Worm (Caenorhabditis elegans) whole organism, late embryonic: ENCODE data around the gene F31D4.2.
A peak's percentile ranks its signal among the peaks of the same experiment; 100 is the strongest.

Experiments used
- T23F11.4 ChIP-seq: fragments of 200-800 bp; sonication (Bioruptor generic); optimal IDR thresholded peaks from 2 replicates; lab custom pipeline; 2018; ENCODE audit warnings: mild to moderate bottlenecking, missing genetic modification characterization, missing compliant biosample characterization
- ahr-1 ChIP-seq: sonication (generic microtip); optimal IDR thresholded peaks from 2 replicates; lab custom pipeline; 2016; ENCODE audit warnings: missing genetic modification characterization, missing compliant biosample characterization
- ama-1 ChIP-seq: fragments of 150-350 bp; optimal IDR thresholded peaks from 2 replicates; lab custom pipeline; 2014
- ceh-18 ChIP-seq: sonication (generic microtip); optimal IDR thresholded peaks from 2 replicates; lab custom pipeline; 2016; ENCODE audit warnings: missing genetic modification characterization, missing compliant biosample characterization
- ceh-19 ChIP-seq: fragments of 200-800 bp; sonication (Bioruptor generic); optimal IDR thresholded peaks from 2 replicates; lab custom pipeline; 2018; ENCODE audit warnings: mild to moderate bottlenecking, missing genetic modification characterization, missing compliant biosample characterization
- ceh-2 ChIP-seq: sonication (generic microtip); optimal IDR thresholded peaks from 2 replicates; lab custom pipeline; 2016; ENCODE audit warnings: missing genotype, missing genetic modification characterization, missing compliant biosample characterization
- ceh-24 ChIP-seq: sonication (generic microtip); optimal IDR thresholded peaks from 2 replicates; lab custom pipeline; 2016; ENCODE audit warnings: mild to moderate bottlenecking, missing genetic modification characterization, missing compliant biosample characterization
- ceh-30 ChIP-seq: fragments of 150-350 bp; optimal IDR thresholded peaks from 2 replicates; lab custom pipeline; 2014; ENCODE audit warnings: missing biosample characterization, missing genetic modification characterization
- ceh-31 ChIP-seq: sonication (generic microtip); optimal IDR thresholded peaks from 2 replicates; lab custom pipeline; 2016; ENCODE audit warnings: missing genetic modification characterization, missing compliant biosample characterization
- ceh-48 ChIP-seq: sonication (generic microtip); optimal IDR thresholded peaks from 2 replicates; lab custom pipeline; 2016; ENCODE audit warnings: missing genetic modification characterization, inconsistent platforms, missing compliant biosample characterization
- ceh-6 ChIP-seq: fragments of 200-800 bp; sonication (Bioruptor generic); optimal IDR thresholded peaks from 2 replicates; lab custom pipeline; 2018; ENCODE audit warnings: mild to moderate bottlenecking, missing genetic modification characterization, missing compliant biosample characterization
- dmd-4 ChIP-seq: sonication (generic microtip); optimal IDR thresholded peaks from 2 replicates; lab custom pipeline; 2016; ENCODE audit warnings: borderline replicate concordance, missing genetic modification characterization, missing compliant biosample characterization
- dve-1 ChIP-seq: sonication (generic microtip); optimal IDR thresholded peaks from 2 replicates; lab custom pipeline; 2017; ENCODE audit warnings: antibody characterized with exemption, mild to moderate bottlenecking, missing genetic modification characterization, missing compliant biosample characterization
- elt-2 ChIP-seq: sonication (generic microtip); optimal IDR thresholded peaks from 2 replicates; lab custom pipeline; 2016; ENCODE audit warnings: missing genetic modification reagents, missing genetic modification characterization, missing compliant biosample characterization
- ets-4 ChIP-seq: sonication (generic microtip); optimal IDR thresholded peaks from 2 replicates; lab custom pipeline; 2016; ENCODE audit warnings: missing genetic modification characterization, missing compliant biosample characterization
- eyg-1 ChIP-seq: sonication (generic microtip); optimal IDR thresholded peaks from 2 replicates; lab custom pipeline; 2016; ENCODE audit warnings: missing genotype, missing genetic modification characterization, missing compliant biosample characterization
- fax-1 ChIP-seq: sonication (generic microtip); optimal IDR thresholded peaks from 2 replicates; lab custom pipeline; 2016; ENCODE audit warnings: missing genotype, missing genetic modification characterization, missing compliant biosample characterization
- fkh-10 ChIP-seq: fragments of 150-350 bp; optimal IDR thresholded peaks from 2 replicates; lab custom pipeline; 2014; ENCODE audit warnings: missing biosample characterization, missing genetic modification reagents, missing genetic modification characterization
- gmeb-2 ChIP-seq: sonication (generic microtip); optimal IDR thresholded peaks from 2 replicates; lab custom pipeline; 2016; ENCODE audit warnings: missing genetic modification characterization, inconsistent platforms, missing compliant biosample characterization
- hlh-30 ChIP-seq: sonication (generic microtip); optimal IDR thresholded peaks from 2 replicates; lab custom pipeline; 2017; ENCODE audit warnings: antibody characterized with exemption, missing genetic modification characterization, missing compliant biosample characterization; ENCODE audit not compliant: insufficient read depth
- hlh-8 ChIP-seq: sonication (generic microtip); optimal IDR thresholded peaks from 2 replicates; lab custom pipeline; 2016; ENCODE audit warnings: missing genotype, missing genetic modification characterization, missing compliant biosample characterization
- lim-6 ChIP-seq: sonication (generic microtip); optimal IDR thresholded peaks from 2 replicates; lab custom pipeline; 2016; ENCODE audit warnings: missing genetic modification characterization, missing compliant biosample characterization
- nfya-1 ChIP-seq: sonication (generic microtip); optimal IDR thresholded peaks from 2 replicates; lab custom pipeline; 2017; ENCODE audit warnings: missing genetic modification characterization, mild to moderate bottlenecking, missing compliant biosample characterization, antibody characterized with exemption, moderate library complexity
- pat-9 ChIP-seq: fragments of 200-800 bp; sonication (Bioruptor generic); optimal IDR thresholded peaks from 2 replicates; lab custom pipeline; 2018; ENCODE audit warnings: mild to moderate bottlenecking, missing genetic modification characterization, moderate library complexity, missing compliant biosample characterization
- pha-2 ChIP-seq: sonication (generic microtip); optimal IDR thresholded peaks from 2 replicates; lab custom pipeline; 2017; ENCODE audit warnings: mild to moderate bottlenecking, missing genetic modification characterization, missing compliant biosample characterization
- pha-4 ChIP-seq: fragments of 150-350 bp; optimal IDR thresholded peaks from 2 replicates; lab custom pipeline; 2018; ENCODE audit warnings: missing biosample characterization, missing genetic modification reagents, missing genetic modification characterization
- ref-2 ChIP-seq: sonication (generic microtip); optimal IDR thresholded peaks from 2 replicates; lab custom pipeline; 2016; ENCODE audit warnings: missing genetic modification characterization, missing compliant biosample characterization
- rnt-1 ChIP-seq: sonication (generic microtip); optimal IDR thresholded peaks from 2 replicates; lab custom pipeline; 2016; ENCODE audit warnings: missing genetic modification characterization, missing compliant biosample characterization
- sdc-2 ChIP-seq: sonication (generic microtip); optimal IDR thresholded peaks from 2 replicates; lab custom pipeline; 2016; ENCODE audit warnings: missing genotype, missing genetic modification characterization, missing compliant biosample characterization
- sox-4 ChIP-seq: sonication (generic microtip); optimal IDR thresholded peaks from 2 replicates; lab custom pipeline; 2017; ENCODE audit warnings: mild to moderate bottlenecking, missing genetic modification characterization, inconsistent platforms, missing compliant biosample characterization
- tbx-2 ChIP-seq: sonication (generic microtip); optimal IDR thresholded peaks from 2 replicates; lab custom pipeline; 2016; ENCODE audit warnings: missing genetic modification characterization, missing compliant biosample characterization
- ttx-3 ChIP-seq: sonication (generic microtip); optimal IDR thresholded peaks from 2 replicates; lab custom pipeline; 2016; ENCODE audit warnings: missing genetic modification reagents, missing genetic modification characterization, missing compliant biosample characterization
- unc-42 ChIP-seq: sonication (generic microtip); optimal IDR thresholded peaks from 2 replicates; lab custom pipeline; 2016; ENCODE audit warnings: missing genotype, missing genetic modification characterization, missing compliant biosample characterization
- unc-55 ChIP-seq: sonication (generic microtip); optimal IDR thresholded peaks from 2 replicates; lab custom pipeline; 2017; ENCODE audit warnings: missing biosample characterization, missing genetic modification reagents, missing genetic modification characterization
- unc-86 ChIP-seq: sonication (generic microtip); optimal IDR thresholded peaks from 2 replicates; lab custom pipeline; 2016; ENCODE audit warnings: missing genetic modification characterization, missing compliant biosample characterization
- zip-5 ChIP-seq: sonication (generic microtip); optimal IDR thresholded peaks from 2 replicates; lab custom pipeline; 2016; ENCODE audit warnings: missing genetic modification characterization, missing compliant biosample characterization
- ztf-16 ChIP-seq: sonication (generic microtip); optimal IDR thresholded peaks from 2 replicates; lab custom pipeline; 2017; ENCODE audit warnings: missing genetic modification characterization, missing compliant biosample characterization

The F31D4.2 gene

DNA sequence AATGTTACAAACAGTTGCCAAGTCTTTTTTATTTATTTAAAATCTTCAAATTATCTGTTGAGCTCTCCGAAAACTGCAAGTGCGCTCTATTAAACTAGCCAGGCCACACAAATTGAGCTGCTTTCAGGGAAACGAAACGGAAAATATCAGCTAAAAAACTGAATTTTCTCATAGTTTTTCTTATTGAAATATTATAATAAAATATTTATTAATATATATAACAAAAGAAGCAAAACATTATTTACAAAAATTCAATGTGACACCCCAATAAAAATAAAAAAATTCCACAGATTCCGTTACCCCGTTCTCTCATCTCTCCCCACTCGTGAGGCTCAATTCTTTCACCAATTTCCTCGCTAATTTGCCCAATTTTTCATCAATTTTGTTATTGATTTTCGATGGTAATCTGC lies 12.8 kb downstream of the F31D4.2 start (continued):
- TF ChIP-seq ets-4 (peak; percentile 43), sdc-2 (tag; lab: Kevin White, UChicago) (no peak), ref-2 (tag; lab: Kevin White, UChicago) (no peak), ceh-30 (tag; lab: Kevin White, UChicago) (no peak), pat-9 (tag; lab: Kevin White, UChicago) (no peak), zip-5 (tag; lab: Kevin White, UChicago) (peak; percentile 87), unc-86 (tag; lab: Kevin White, UChicago) (peak; percentile 55), ceh-2 (tag; lab: Kevin White, UChicago) (no peak), ttx-3 (peak; percentile 61), pha-2 (peak; percentile 75), hlh-8 (peak; percentile 58), fax-1 (peak; percentile 6), ahr-1 (tag; lab: Kevin White, UChicago) (peak; percentile 69), ama-1 (lab: Kevin White, UChicago) (no peak)
- TF ChIP-seq, all 69 proteins: peak for 20

DNA sequence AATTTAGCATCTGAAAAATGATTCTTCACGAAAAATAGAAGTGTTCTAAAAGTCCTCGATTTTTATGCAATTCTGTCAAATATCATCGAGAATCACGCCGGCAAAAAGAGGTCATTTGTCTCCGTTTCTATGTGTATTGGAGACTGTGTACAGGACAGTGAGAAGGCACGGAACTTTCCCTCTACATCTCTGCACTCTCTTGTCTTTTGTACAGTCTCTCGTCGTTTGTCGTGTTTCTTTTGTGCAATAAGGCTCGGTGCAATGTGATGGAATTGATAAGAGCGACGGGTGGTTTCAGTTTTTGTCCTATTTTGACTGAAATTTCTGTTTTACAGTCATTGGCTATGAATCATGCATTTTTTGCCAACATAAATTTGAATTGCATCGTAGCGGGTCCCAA lies 13.5 kb downstream of the F31D4.2 start:
- TF ChIP-seq sox-4 (no peak), elt-2 (tag; lab: Kevin White, UChicago) (peak; percentile 18)

DNA sequence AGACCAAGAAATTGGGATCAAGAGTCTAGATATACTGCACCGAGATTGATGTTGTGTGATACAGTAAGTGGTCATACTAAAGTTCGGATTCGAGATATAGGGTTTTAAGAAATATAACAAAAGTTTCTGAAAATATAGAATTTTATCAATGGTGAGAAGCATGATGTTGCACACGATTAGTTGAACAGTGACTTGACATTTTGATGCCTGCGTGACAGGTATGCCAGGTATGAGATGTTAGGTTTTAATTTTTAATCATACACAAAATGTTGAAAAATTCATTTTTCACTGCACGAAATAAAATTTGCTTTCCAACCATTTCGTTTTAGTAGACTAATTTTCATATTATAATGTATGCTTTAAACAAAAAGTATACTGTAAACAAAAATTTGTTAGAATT lies 14.9 kb downstream of the F31D4.2 start:
- TF ChIP-seq lim-6 (tag; lab: Kevin White, UChicago) = no peak
- no peak for TF ChIP-seq ama-1 (lab: Kevin White, UChicago)
- TF ChIP-seq ceh-24 (tag; lab: Kevin White, UChicago) = no peak
- TF ChIP-seq ceh-18 = no peak
- TF ChIP-seq elt-2 (tag; lab: Kevin White, UChicago) = no peak
- no peak for TF ChIP-seq eyg-1 (tag; lab: Kevin White, UChicago)
- no peak for TF ChIP-seq fax-1
- no peak for TF ChIP-seq dve-1 (tag; lab: Kevin White, UChicago)
- TF ChIP-seq pha-2 = no peak
- TF ChIP-seq ztf-16 = no peak
- TF ChIP-seq gmeb-2 (tag; lab: Kevin White, UChicago) = no peak
- TF ChIP-seq pha-4 = no peak

DNA sequence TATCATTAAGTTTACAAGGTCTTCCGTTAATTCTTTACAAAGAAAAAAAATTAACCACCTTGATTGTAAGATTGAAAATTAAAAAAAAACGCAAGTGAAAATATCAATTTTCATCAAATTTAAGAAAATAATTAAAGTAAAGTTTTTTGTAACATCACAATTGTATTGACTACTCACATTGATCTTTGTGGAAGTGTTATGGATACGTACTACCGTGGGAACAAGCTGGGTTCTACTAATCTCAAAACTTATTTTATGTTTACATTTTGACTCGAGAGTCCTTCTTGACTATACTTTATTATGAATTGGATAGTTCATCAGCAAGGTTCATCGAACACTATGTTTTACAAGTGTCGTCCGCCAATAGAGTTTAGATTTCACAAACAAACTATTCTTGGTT lies 15.8 kb downstream of the F31D4.2 start, which contains the start of gene num-1:
TSS of gene num-1 (plus strand) at position 301 of the 400 bp plus-strand sequence.
- TF ChIP-seq ceh-19 = no peak

DNA sequence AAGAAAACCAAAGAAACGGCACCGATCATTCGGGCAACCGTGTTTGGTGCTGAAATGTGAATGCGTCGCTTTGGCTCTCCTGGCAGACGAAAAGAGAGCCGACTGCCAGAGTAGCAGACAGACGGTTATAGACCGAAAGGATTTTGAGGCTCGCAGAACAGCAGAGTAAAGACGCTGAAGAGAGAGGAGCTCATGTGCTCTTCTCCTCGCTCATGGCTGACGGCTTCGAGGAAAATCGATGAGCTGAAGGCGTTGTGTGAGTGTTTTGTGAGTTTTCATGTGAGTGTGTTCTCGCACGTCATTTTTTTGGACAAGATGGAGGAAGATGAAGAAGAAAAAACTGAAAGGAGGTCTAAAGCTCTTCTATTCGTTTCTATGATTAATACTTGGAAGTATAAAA lies 16.5 kb downstream of the F31D4.2 start, which contains the start of gene sbt-1:
TSS of gene sbt-1 (minus strand) at position 62 of the 400 bp plus-strand sequence.
- TF ChIP-seq unc-55 (GFP tag; lab: Kevin White, UChicago) (peak; percentile 68), sdc-2 (tag; lab: Kevin White, UChicago) (no peak), dve-1 (tag; lab: Kevin White, UChicago) (no peak), ceh-31 (peak; percentile 69), hlh-8 (no peak), unc-42 (tag; lab: Kevin White, UChicago) (peak; percentile 56), ceh-48 (tag; lab: Kevin White, UChicago) (peak; percentile 96), tbx-2 (tag; lab: Kevin White, UChicago) (peak; percentile 30), nfya-1 (tag; lab: Kevin White, UChicago) (peak; percentile 68), hlh-30 (peak; percentile 63), ceh-18 (peak; percentile 7), pha-4 (no peak), dmd-4 (no peak), ahr-1 (tag; lab: Kevin White, UChicago) (no peak), fkh-10 (no peak)

DNA sequence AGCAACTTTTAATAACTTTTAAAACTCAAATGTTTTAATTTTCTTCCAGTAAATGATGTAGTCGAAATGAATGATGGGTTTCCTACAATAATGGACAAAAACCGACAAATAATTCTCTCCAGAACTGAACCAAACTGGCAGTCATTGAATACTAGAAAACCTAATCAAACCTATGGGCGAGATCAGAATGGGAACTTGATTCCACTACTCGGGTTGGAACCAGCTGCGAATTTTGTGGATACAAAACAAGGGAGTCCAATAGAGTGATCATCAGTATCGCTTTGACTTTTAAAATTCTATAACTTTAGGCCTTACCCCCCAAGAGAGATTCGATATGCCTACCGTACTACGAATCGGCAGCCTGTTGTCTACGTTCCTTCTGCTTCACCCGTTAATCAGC lies 18.7 kb downstream of the F31D4.2 start:
- no peak for TF ChIP-seq ceh-6 (GFP tag; lab: Kevin White, UChicago)
- TF ChIP-seq rnt-1 (tag; lab: Kevin White, UChicago) = no peak
- TF ChIP-seq T23F11.4 (GFP tag; lab: Kevin White, UChicago) = no peak
